Fruit fly (Drosophila melanogaster) whole organism, embryonic: ENCODE measurements around the gene CG43339.

ENCODE experiments used
- CG11504 ChIP-seq: fragments of 200-800 bp; sonication (Bioruptor generic); optimal IDR thresholded peaks from 3 replicates; lab custom pipeline; 2019; ENCODE audit warnings: missing biosample characterization, mild to moderate bottlenecking, missing genetic modification characterization, moderate library complexity
- CG11696 ChIP-seq: fragments of 200-800 bp; sonication (Bioruptor generic); IDR thresholded peaks from 2 replicates; pipeline ENCODE4 v1.3.6; 2022; ENCODE audit warnings: missing biosample characterization, missing genetic modification characterization
- CG12659 ChIP-seq: fragments of 200-800 bp; sonication (Bioruptor generic); optimal IDR thresholded peaks from 3 replicates; lab custom pipeline; 2017; ENCODE audit warnings: mild to moderate bottlenecking, missing biosample characterization, missing genetic modification reagents, missing genetic modification characterization
- CG13296 ChIP-seq: fragments of 200-800 bp; sonication (Bioruptor generic); optimal IDR thresholded peaks from 3 replicates; lab custom pipeline; 2018; ENCODE audit warnings: missing biosample characterization, mild to moderate bottlenecking, missing genetic modification characterization
- CG14710 ChIP-seq: fragments of 200-800 bp; sonication (Bioruptor generic); optimal IDR thresholded peaks from 3 replicates; lab custom pipeline; 2019; ENCODE audit warnings: missing biosample characterization, mild to moderate bottlenecking, missing genetic modification characterization, moderate library complexity
- CG1529 ChIP-seq: fragments of 200-800 bp; sonication (Bioruptor generic); optimal IDR thresholded peaks from 3 replicates; lab custom pipeline; 2018; ENCODE audit warnings: missing biosample characterization, missing genetic modification characterization
- CG17568 ChIP-seq: fragments of 200-800 bp; sonication (Bioruptor generic); optimal IDR thresholded peaks from 2 replicates; lab custom pipeline; 2018; ENCODE audit warnings: missing biosample characterization, mild to moderate bottlenecking, missing genetic modification characterization, moderate library complexity
- CG18011 ChIP-seq: fragments of 200-800 bp; sonication (Bioruptor generic); optimal IDR thresholded peaks from 2 replicates; lab custom pipeline; 2017; ENCODE audit warnings: missing biosample characterization, missing genetic modification characterization, mild to moderate bottlenecking, moderate library complexity, missing genotype
- CG2116 ChIP-seq: fragments of 200-800 bp; sonication (Bioruptor generic); optimal IDR thresholded peaks from 3 replicates; lab custom pipeline; 2018; ENCODE audit warnings: missing biosample characterization, mild to moderate bottlenecking, missing genetic modification characterization
- CG2875 ChIP-seq: fragments of 200-800 bp; sonication (Bioruptor generic); optimal IDR thresholded peaks from 2 replicates; lab custom pipeline; 2017; ENCODE audit warnings: missing biosample characterization, mild to moderate bottlenecking, missing genetic modification characterization, missing genetic modification reagents
- CG3407 ChIP-seq: fragments of 200-800 bp; sonication (Bioruptor generic); optimal IDR thresholded peaks from 2 replicates; lab custom pipeline; 2018; ENCODE audit warnings: missing biosample characterization, mild to moderate bottlenecking, missing genetic modification characterization
- CG3847 ChIP-seq: fragments of 200-800 bp; sonication (Bioruptor generic); IDR thresholded peaks from 2 replicates; pipeline ENCODE4 v1.3.6; 2022; ENCODE audit warnings: missing biosample characterization, missing genetic modification characterization
- CG5953 ChIP-seq: fragments of 200-800 bp; sonication (Bioruptor generic); IDR thresholded peaks from 2 replicates; pipeline ENCODE4 v1.3.6; 2022; ENCODE audit warnings: missing biosample characterization, missing genetic modification characterization
- CG6272 ChIP-seq: fragments of 200-800 bp; sonication (Bioruptor generic); IDR thresholded peaks from 2 replicates; pipeline ENCODE4 v1.3.6; 2022; ENCODE audit warnings: missing biosample characterization, missing genetic modification characterization
- CG6689 ChIP-seq: fragments of 200-800 bp; sonication (Bioruptor generic); IDR thresholded peaks from 2 replicates; pipeline ENCODE4 v1.3.6; 2022; ENCODE audit warnings: missing biosample characterization, missing genetic modification characterization
- CG7357 ChIP-seq: fragments of 200-800 bp; sonication (Bioruptor generic); IDR thresholded peaks from 3 replicates; pipeline ENCODE4 v1.3.6; 2022; ENCODE audit warnings: missing biosample characterization, missing genetic modification characterization
- CG9932 ChIP-seq: fragments of 200-800 bp; sonication (Bioruptor generic); IDR thresholded peaks from 2 replicates; pipeline ENCODE4 v1.3.6; 2022; ENCODE audit warnings: missing biosample characterization, missing genetic modification characterization
- D19B ChIP-seq: fragments of 200-800 bp; sonication (Bioruptor generic); optimal IDR thresholded peaks from 2 replicates; lab custom pipeline; 2017; ENCODE audit warnings: missing biosample characterization, mild to moderate bottlenecking, missing genetic modification characterization
- Dek ChIP-seq: fragments of 200-800 bp; sonication (Bioruptor generic); optimal IDR thresholded peaks from 3 replicates; lab custom pipeline; 2019; ENCODE audit warnings: missing biosample characterization, mild to moderate bottlenecking, missing genetic modification characterization, moderate library complexity
- E2f1 ChIP-seq: fragments of 200-800 bp; sonication (Bioruptor generic); IDR thresholded peaks from 2 replicates; pipeline ENCODE4 v1.3.6; 2022; ENCODE audit warnings: missing biosample characterization, missing genetic modification characterization
- Ets65A ChIP-seq: fragments of 200-800 bp; sonication (Bioruptor generic); peaks from one replicate; lab custom pipeline; 2016; ENCODE audit warnings: missing biosample characterization, missing genetic modification characterization
- Fer1 ChIP-seq: fragments of 200-800 bp; sonication (Bioruptor generic); optimal IDR thresholded peaks from 2 replicates; lab custom pipeline; 2017; ENCODE audit warnings: missing biosample characterization, mild to moderate bottlenecking, missing genetic modification characterization
- Gsc ChIP-seq: fragments of 200-800 bp; sonication (Bioruptor generic); IDR thresholded peaks from 2 replicates; pipeline ENCODE4 v1.3.6; 2022; ENCODE audit warnings: missing biosample characterization, missing genetic modification characterization
- Hr51 ChIP-seq, 2 experiments: fragments of 200-800 bp; sonication (Bioruptor generic); optimal IDR thresholded peaks; 2 replicates in 1 of 2; 3 replicates in 1 of 2; lab custom pipeline; 2016 to 2018; ENCODE audit warnings: missing biosample characterization in 2 of 2, missing genetic modification characterization in 2 of 2, mild to moderate bottlenecking in 1 of 2, moderate library complexity in 1 of 2
- Hsf ChIP-seq: fragments of 200-800 bp; sonication (Bioruptor generic); optimal IDR thresholded peaks from 3 replicates; lab custom pipeline; 2016; ENCODE audit warnings: missing biosample characterization, missing genetic modification characterization
- MESR4 ChIP-seq: fragments of 200-800 bp; sonication (Bioruptor generic); optimal IDR thresholded peaks from 2 replicates; lab custom pipeline; 2018; ENCODE audit warnings: missing biosample characterization, mild to moderate bottlenecking, missing genetic modification characterization, moderate library complexity
- NK7.1 ChIP-seq: fragments of 200-800 bp; sonication (Bioruptor generic); optimal IDR thresholded peaks from 3 replicates; lab custom pipeline; 2016; ENCODE audit warnings: missing biosample characterization, missing genetic modification characterization
- NfI ChIP-seq: fragments of 200-800 bp; sonication (Bioruptor generic); optimal IDR thresholded peaks from 3 replicates; lab custom pipeline; 2018; ENCODE audit warnings: missing biosample characterization, mild to moderate bottlenecking, missing genetic modification characterization, moderate library complexity
- Rfx ChIP-seq: fragments of 200-800 bp; sonication (Bioruptor generic); IDR thresholded peaks from 2 replicates; pipeline ENCODE4 v1.3.6; 2022; ENCODE audit warnings: missing biosample characterization, missing genetic modification characterization
- Sry-δ ChIP-seq: fragments of 200-800 bp; sonication (Bioruptor generic); optimal IDR thresholded peaks from 2 replicates; lab custom pipeline; 2016; ENCODE audit warnings: missing biosample characterization, missing genetic modification characterization
- Ssrp ChIP-seq: fragments of 200-800 bp; sonication (Bioruptor generic); optimal IDR thresholded peaks from 2 replicates; lab custom pipeline; 2018; ENCODE audit warnings: missing biosample characterization, mild to moderate bottlenecking, missing genetic modification characterization, moderate library complexity
- aop ChIP-seq: fragments of 200-800 bp; sonication (Bioruptor generic); IDR thresholded peaks from 2 replicates; pipeline ENCODE4 v1.3.6; 2022; ENCODE audit warnings: missing biosample characterization, missing genetic modification characterization
- crc ChIP-seq: fragments of 200-800 bp; sonication (Bioruptor generic); optimal IDR thresholded peaks from 2 replicates; lab custom pipeline; 2016; ENCODE audit warnings: missing biosample characterization, missing genetic modification characterization
- dimm ChIP-seq: fragments of 200-800 bp; sonication (Bioruptor generic); IDR thresholded peaks from 2 replicates; pipeline ENCODE4 v1.3.6; 2022; ENCODE audit warnings: missing biosample characterization, missing genetic modification characterization
- fu2 ChIP-seq: fragments of 200-800 bp; sonication (Bioruptor generic); optimal IDR thresholded peaks from 2 replicates; lab custom pipeline; 2016; ENCODE audit warnings: missing biosample characterization, missing genetic modification characterization
- gem ChIP-seq: fragments of 200-800 bp; sonication (Bioruptor generic); optimal IDR thresholded peaks from 2 replicates; lab custom pipeline; 2019; ENCODE audit warnings: missing biosample characterization, mild to moderate bottlenecking, missing genetic modification characterization, moderate library complexity
- hb ChIP-seq: fragments of 200-800 bp; sonication (Bioruptor generic); IDR thresholded peaks from 3 replicates; pipeline ENCODE4 v1.3.6; 2022; ENCODE audit warnings: missing biosample characterization, missing genetic modification characterization; ENCODE audit not compliant: partially characterized antibody
- jing ChIP-seq: fragments of 200-800 bp; sonication (Bioruptor generic); optimal IDR thresholded peaks from 2 replicates; lab custom pipeline; 2018; ENCODE audit warnings: missing biosample characterization, mild to moderate bottlenecking, missing genetic modification characterization
- odd ChIP-seq: fragments of 200-800 bp; sonication (Bioruptor generic); optimal IDR thresholded peaks from 2 replicates; lab custom pipeline; 2017; ENCODE audit warnings: missing biosample characterization, mild to moderate bottlenecking, missing genetic modification characterization
- org-1 ChIP-seq: fragments of 200-800 bp; sonication (Bioruptor generic); optimal IDR thresholded peaks from 2 replicates; lab custom pipeline; 2017; ENCODE audit warnings: missing biosample characterization, missing genetic modification characterization
- pan ChIP-seq, 4 experiments: fragments of >200 bp in 3 of 4; fragments of 200-800 bp in 1 of 4; sonication (Bioruptor generic) in 1 of 4; optimal IDR thresholded peaks in 3 of 4; IDR thresholded peaks in 1 of 4; 2 replicates each; pipeline versions ENCODE4 v1.3.6 to Lab custom; 2017 to 2022; ENCODE audit warnings: missing biosample characterization in 2 of 4, missing genetic modification characterization in 2 of 4, mixed read lengths in 1 of 4
- phol ChIP-seq: fragments of 200-800 bp; sonication (Bioruptor generic); optimal IDR thresholded peaks from 3 replicates; lab custom pipeline; 2018; ENCODE audit warnings: missing biosample characterization, mild to moderate bottlenecking, missing genetic modification characterization, moderate library complexity
- prd ChIP-seq, 3 experiments: fragments of >200 bp in 2 of 3; fragments of 200-800 bp in 1 of 3; sonication (Bioruptor generic) in 1 of 3; optimal IDR thresholded peaks in 2 of 3; IDR thresholded peaks in 1 of 3; 2 replicates in 2 of 3; 3 replicates in 1 of 3; pipeline versions ENCODE4 v1.3.6 to Lab custom; 2017 to 2022; ENCODE audit warnings: missing biosample characterization in 1 of 3, missing genetic modification characterization in 1 of 3
- row ChIP-seq: fragments of 200-800 bp; sonication (Bioruptor generic); IDR thresholded peaks from 3 replicates; pipeline ENCODE4 v1.3.6; 2022; ENCODE audit warnings: missing biosample characterization, missing genetic modification characterization
- scrt ChIP-seq: fragments of 200-800 bp; sonication (Bioruptor generic); optimal IDR thresholded peaks from 2 replicates; lab custom pipeline; 2018; ENCODE audit warnings: missing biosample characterization, mild to moderate bottlenecking, missing genetic modification characterization, moderate library complexity
- slou ChIP-seq: fragments of 200-800 bp; sonication (Bioruptor generic); optimal IDR thresholded peaks from 3 replicates; lab custom pipeline; 2016; ENCODE audit warnings: missing biosample characterization, missing genetic modification characterization
- sqz ChIP-seq: fragments of 200-800 bp; sonication (Bioruptor generic); optimal IDR thresholded peaks from 3 replicates; lab custom pipeline; 2018; ENCODE audit warnings: missing biosample characterization, mild to moderate bottlenecking, missing genetic modification characterization

CG43339 gene

dm6 chr2L:18693877-18694723 lies 21.0 kb upstream of the CG43339 start (continued):
- TF ChIP-seq CG18011 (GFP tag; lab: Kevin White, UChicago) (peak; percentile 44), Fer1 (GFP tag; lab: Kevin White, UChicago) (peak; percentile 59), Sry-δ (GFP tag; lab: Kevin White, UChicago) (peak; percentile 33), Gsc (GFP tag; lab: Robert Waterston, UW) (0 out of 2 replicates have a peak, but pooled peaks have one; percentile 14), Ssrp (tag; lab: Kevin White, UChicago) (peak; percentile 14), CG11504 (tag; lab: Kevin White, UChicago) (peak; percentile 9), CG3847 (GFP tag; lab: Robert Waterston, UW) (0 out of 2 replicates have a peak, but pooled peaks have one; percentile 13), CG1529 (GFP tag; lab: Kevin White, UChicago) (no peak), slou (GFP tag; lab: Kevin White, UChicago) (no peak), CG2875 (GFP tag; lab: Kevin White, UChicago) (peak; percentile 21), gem (peak; percentile 65), CG7357 (GFP tag; lab: Robert Waterston, UW) (peak; percentile 40; the same call in 1 of the 3 replicates), aop (GFP tag; lab: Robert Waterston, UW) (peak; percentile 35; the same call in 1 of the 2 replicates), jing (GFP tag; lab: Kevin White, UChicago) (peak; percentile 5), MESR4 (peak; percentile 6), Dek (tag; lab: Kevin White, UChicago) (peak; percentile 36), CG6272 (peak; percentile 41; the same call in 1 of the 2 replicates), odd (GFP tag; lab: Kevin White, UChicago) (peak; percentile 45), D19B (GFP tag; lab: Kevin White, UChicago) (peak; percentile 83), CG13296 (GFP tag; lab: Kevin White, UChicago) (peak; percentile 72), CG17568 (GFP tag; lab: Kevin White, UChicago) (no peak), pan (optimal IDR thresholded peaks at IDR 0.05; lab: Kevin White, UChicago) (no peak), pan (GFP tag; optimal IDR thresholded peaks at IDR 0.05 in 1 of 2, IDR thresholded peaks at IDR 0.05 in 1 of 2) (peak in 1 of 2 experiments; percentile 78), E2f1 (GFP tag; lab: Robert Waterston, UW) (peak; percentile 55), CG9932 (GFP tag; lab: Robert Waterston, UW) (peak; percentile 52), CG6689 (peak; percentile 69), crc (GFP tag; lab: Kevin White, UChicago) (peak; percentile 47), CG14710 (tag; lab: Kevin White, UChicago) (peak; percentile 49), CG2116 (GFP tag; lab: Kevin White, UChicago) (peak; percentile 40), fu2 (GFP tag; lab: Kevin White, UChicago) (peak; percentile 55), Hsf (GFP tag; lab: Kevin White, UChicago) (peak; percentile 51), sqz (GFP tag; lab: Kevin White, UChicago) (peak; percentile 99), CG5953 (GFP tag; lab: Robert Waterston, UW) (peak; percentile 49), CG3407 (GFP tag; lab: Kevin White, UChicago) (peak; percentile 17), Hr51 (GFP tag; optimal IDR thresholded peaks at IDR 0.05; lab: Kevin White, UChicago) (peak; percentile 27 to 43), phol (tag; lab: Kevin White, UChicago) (peak; percentile 66), prd (optimal IDR thresholded peaks at IDR 0.05; lab: Kevin White, UChicago) (no peak), prd (GFP tag; IDR thresholded peaks at IDR 0.05; lab: Robert Waterston, UW) (peak; percentile 66), NfI (peak; percentile 77), org-1 (GFP tag; lab: Kevin White, UChicago) (peak; percentile 68), Ets65A (GFP tag; lab: Kevin White, UChicago) (peak; percentile 89), NK7.1 (peak; percentile 41), CG11696 (GFP tag; lab: Robert Waterston, UW) (peak; percentile 46; the same call in 1 of the 2 replicates), CG12659 (GFP tag; lab: Kevin White, UChicago) (peak; percentile 50), scrt (GFP tag; lab: Kevin White, UChicago) (peak; percentile 40), row (GFP tag; lab: Robert Waterston, UW) (peak; percentile 63), Rfx (GFP tag; lab: Robert Waterston, UW) (peak; percentile 80), hb (no peak), dimm (no peak)
